Fruit fly (Drosophila melanogaster) whole organism, embryonic: ENCODE measurements around the gene Ptx1.

Experiments used
- Blimp-1 ChIP-seq: fragments of 200-800 bp; sonication (Bioruptor generic); optimal IDR thresholded peaks from 3 replicates; lab custom pipeline; 2018; ENCODE audit warnings: missing biosample characterization, missing genetic modification characterization, mild to moderate bottlenecking, moderate library complexity, missing genetic modification reagents
- CG10267 ChIP-seq: fragments of 200-800 bp; sonication (Bioruptor generic); optimal IDR thresholded peaks from 2 replicates; lab custom pipeline; 2018; ENCODE audit warnings: missing biosample characterization, mild to moderate bottlenecking, missing genetic modification characterization, moderate library complexity
- CG10366 ChIP-seq: fragments of 200-800 bp; sonication (Bioruptor generic); IDR thresholded peaks from 2 replicates; pipeline ENCODE4 v1.3.6; 2022; ENCODE audit warnings: missing biosample characterization, missing genetic modification characterization
- CG10979 ChIP-seq: fragments of 200-800 bp; sonication (Bioruptor generic); optimal IDR thresholded peaks from 2 replicates; lab custom pipeline; 2018; ENCODE audit warnings: missing biosample characterization, mild to moderate bottlenecking, missing genetic modification characterization, moderate library complexity
- CG13424 ChIP-seq: fragments of 200-800 bp; sonication (Bioruptor generic); optimal IDR thresholded peaks from 2 replicates; lab custom pipeline; 2019; ENCODE audit warnings: missing biosample characterization, mild to moderate bottlenecking, missing genetic modification characterization, moderate library complexity
- CG15479 ChIP-seq: fragments of 200-800 bp; sonication (Bioruptor generic); optimal IDR thresholded peaks from 3 replicates; lab custom pipeline; 2019; ENCODE audit warnings: missing biosample characterization, mild to moderate bottlenecking, missing genetic modification characterization, moderate library complexity
- CG15601 ChIP-seq: fragments of 200-800 bp; sonication (Bioruptor generic); optimal IDR thresholded peaks from 3 replicates; lab custom pipeline; 2019; ENCODE audit warnings: missing biosample characterization, mild to moderate bottlenecking, missing genetic modification characterization, moderate library complexity
- CG1602 ChIP-seq: fragments of 200-800 bp; sonication (Bioruptor generic); optimal IDR thresholded peaks from 3 replicates; lab custom pipeline; 2016; ENCODE audit warnings: missing biosample characterization, missing genetic modification characterization
- CG17359 ChIP-seq: fragments of 200-800 bp; sonication (Bioruptor generic); optimal IDR thresholded peaks from 3 replicates; lab custom pipeline; 2018; ENCODE audit warnings: missing biosample characterization, mild to moderate bottlenecking, missing genetic modification characterization, moderate library complexity
- CG18262 ChIP-seq: fragments of 200-800 bp; optimal IDR thresholded peaks from 3 replicates; lab custom pipeline; 2019; ENCODE audit warnings: missing biosample characterization, mild to moderate bottlenecking, missing genetic modification characterization, moderate library complexity
- CG18619 ChIP-seq: fragments of 200-800 bp; sonication (Bioruptor generic); optimal IDR thresholded peaks from 3 replicates; lab custom pipeline; 2017; ENCODE audit warnings: missing biosample characterization, mild to moderate bottlenecking, missing genetic modification characterization
- CG30403 ChIP-seq: fragments of 200-800 bp; sonication (Bioruptor generic); optimal IDR thresholded peaks from 3 replicates; lab custom pipeline; 2016; ENCODE audit warnings: missing biosample characterization, missing genetic modification characterization
- CG31441 ChIP-seq: fragments of 200-800 bp; sonication (Bioruptor generic); IDR thresholded peaks from 2 replicates; pipeline ENCODE4 v1.3.6; 2022; ENCODE audit warnings: missing biosample characterization, missing genetic modification characterization
- CG3407 ChIP-seq: fragments of 200-800 bp; sonication (Bioruptor generic); optimal IDR thresholded peaks from 2 replicates; lab custom pipeline; 2018; ENCODE audit warnings: missing biosample characterization, mild to moderate bottlenecking, missing genetic modification characterization
- CG3726 ChIP-seq: fragments of 200-800 bp; sonication (Bioruptor generic); IDR thresholded peaks from 3 replicates; pipeline ENCODE4, ENCODE4 v1.3.6; 2022; ENCODE audit warnings: missing biosample characterization, missing genetic modification characterization
- CG4360 ChIP-seq: fragments of 200-800 bp; sonication (Bioruptor generic); IDR thresholded peaks from 2 replicates; pipeline ENCODE4 v1.3.6; 2022; ENCODE audit warnings: missing biosample characterization, missing genetic modification characterization
- CG4424 ChIP-seq: fragments of 200-800 bp; sonication (Bioruptor generic); optimal IDR thresholded peaks from 3 replicates; lab custom pipeline; 2016; ENCODE audit warnings: missing biosample characterization, missing genetic modification characterization
- CG5180 ChIP-seq: fragments of 200-800 bp; sonication (Bioruptor generic); optimal IDR thresholded peaks from 3 replicates; lab custom pipeline; 2017; ENCODE audit warnings: missing biosample characterization, missing genetic modification characterization, mild to moderate bottlenecking, moderate library complexity, missing genetic modification reagents
- CG6254 ChIP-seq: fragments of 200-800 bp; sonication (Bioruptor generic); optimal IDR thresholded peaks from 3 replicates; lab custom pipeline; 2017; ENCODE audit warnings: mild to moderate bottlenecking, missing biosample characterization, missing genetic modification reagents, missing genetic modification characterization
- CG8290 ChIP-seq, 3 experiments: fragments of 200-800 bp; sonication (Bioruptor generic); optimal IDR thresholded peaks; 2 replicates each; lab custom pipeline; 2016 to 2019; ENCODE audit warnings: missing biosample characterization in 3 of 3, missing genetic modification characterization in 3 of 3, mild to moderate bottlenecking in 2 of 3, moderate library complexity in 1 of 3
- CG9727 ChIP-seq: fragments of 200-800 bp; sonication (Bioruptor generic); optimal IDR thresholded peaks from 3 replicates; lab custom pipeline; 2017; ENCODE audit warnings: missing biosample characterization, mild to moderate bottlenecking, missing genetic modification characterization
- CG9876 ChIP-seq: fragments of 200-800 bp; sonication (Bioruptor generic); optimal IDR thresholded peaks from 2 replicates; lab custom pipeline; 2016; ENCODE audit warnings: missing biosample characterization, missing genetic modification characterization
- Deaf1 ChIP-seq: fragments of 200-800 bp; optimal IDR thresholded peaks from 3 replicates; lab custom pipeline; 2019; ENCODE audit warnings: missing biosample characterization, mild to moderate bottlenecking, missing genetic modification characterization, moderate library complexity
- H2.0 ChIP-seq: fragments of 200-800 bp; sonication (Bioruptor generic); IDR thresholded peaks from 2 replicates; pipeline ENCODE4 v1.3.6; 2022; ENCODE audit warnings: missing biosample characterization, missing genetic modification characterization
- HLH3B ChIP-seq: fragments of 200-800 bp; sonication (Bioruptor generic); IDR thresholded peaks from 2 replicates; pipeline ENCODE4 v1.3.6; 2022; ENCODE audit warnings: missing biosample characterization, missing genetic modification characterization
- NC2β ChIP-seq: fragments of 200-800 bp; sonication (Bioruptor generic); optimal IDR thresholded peaks from 2 replicates; lab custom pipeline; 2016; ENCODE audit warnings: missing biosample characterization, missing genetic modification characterization
- Ptx1 ChIP-seq: fragments of 200-800 bp; sonication (Bioruptor generic); IDR thresholded peaks from 2 replicates; pipeline ENCODE4 v1.3.6; 2022; ENCODE audit warnings: missing biosample characterization, missing genetic modification characterization
- Sox102F ChIP-seq: fragments of 200-800 bp; sonication (Bioruptor generic); optimal IDR thresholded peaks from 2 replicates; lab custom pipeline; 2018; ENCODE audit warnings: missing biosample characterization, mild to moderate bottlenecking, missing genetic modification characterization, moderate library complexity
- ap ChIP-seq: fragments of 200-800 bp; sonication (Bioruptor generic); IDR thresholded peaks from 2 replicates; pipeline ENCODE4 v1.3.6; 2022; ENCODE audit warnings: missing biosample characterization, missing genetic modification characterization
- az2 ChIP-seq: fragments of 200-800 bp; sonication (Bioruptor generic); optimal IDR thresholded peaks from 3 replicates; lab custom pipeline; 2016; ENCODE audit warnings: missing biosample characterization, missing genetic modification characterization
- bsh ChIP-seq, 2 experiments: fragments of 200-800 bp; sonication (Bioruptor generic); optimal IDR thresholded peaks; 2 replicates each; lab custom pipeline; 2017 to 2018; ENCODE audit warnings: mild to moderate bottlenecking in 2 of 2, missing biosample characterization in 2 of 2, missing genetic modification characterization in 2 of 2, moderate library complexity in 1 of 2
- ci ChIP-seq: fragments of 200-800 bp; sonication (Bioruptor generic); IDR thresholded peaks from 3 replicates; pipeline ENCODE4 v1.3.6; 2022; ENCODE audit warnings: missing biosample characterization, missing genetic modification characterization
- disco-r ChIP-seq: fragments of 200-800 bp; sonication (Bioruptor generic); optimal IDR thresholded peaks from 2 replicates; lab custom pipeline; 2016; ENCODE audit warnings: missing biosample characterization, missing genetic modification characterization
- dysf ChIP-seq: fragments of 200-800 bp; sonication (Bioruptor generic); IDR thresholded peaks from 3 replicates; pipeline ENCODE4 v1.3.6; 2022; ENCODE audit warnings: missing biosample characterization, missing genetic modification characterization
- eve ChIP-seq, 2 experiments: fragments of >200 bp; optimal IDR thresholded peaks; 2 replicates each; lab custom pipeline; 2017; ENCODE audit warnings: missing biosample characterization in 2 of 2, missing genetic modification characterization in 2 of 2
- fd96Cb ChIP-seq: fragments of 200-800 bp; sonication (Bioruptor generic); optimal IDR thresholded peaks from 2 replicates; lab custom pipeline; 2018; ENCODE audit warnings: missing biosample characterization, mild to moderate bottlenecking, missing genetic modification characterization, moderate library complexity
- gem ChIP-seq: fragments of 200-800 bp; sonication (Bioruptor generic); optimal IDR thresholded peaks from 2 replicates; lab custom pipeline; 2019; ENCODE audit warnings: missing biosample characterization, mild to moderate bottlenecking, missing genetic modification characterization, moderate library complexity
- inv ChIP-seq: fragments of 200-800 bp; sonication (Bioruptor generic); IDR thresholded peaks from 2 replicates; pipeline ENCODE4 v1.3.6; 2022; ENCODE audit warnings: missing biosample characterization, missing genetic modification characterization; ENCODE audit not compliant: partially characterized antibody
- jing ChIP-seq: fragments of 200-800 bp; sonication (Bioruptor generic); optimal IDR thresholded peaks from 2 replicates; lab custom pipeline; 2018; ENCODE audit warnings: missing biosample characterization, mild to moderate bottlenecking, missing genetic modification characterization
- kni ChIP-seq: fragments of 200-800 bp; sonication (Bioruptor generic); optimal IDR thresholded peaks from 3 replicates; lab custom pipeline; 2017; ENCODE audit warnings: mild to moderate bottlenecking, missing biosample characterization, missing genetic modification reagents, missing genetic modification characterization
- lola ChIP-seq, 3 experiments: fragments of >200 bp in 2 of 3; fragments of 200-800 bp in 1 of 3; sonication (Bioruptor generic) in 1 of 3; optimal IDR thresholded peaks; 2 replicates each; lab custom pipeline; 2017 to 2019; ENCODE audit warnings: missing biosample characterization in 3 of 3, missing genetic modification characterization in 3 of 3, mild to moderate bottlenecking in 1 of 3, moderate library complexity in 1 of 3
- odd ChIP-seq: fragments of 200-800 bp; sonication (Bioruptor generic); optimal IDR thresholded peaks from 2 replicates; lab custom pipeline; 2017; ENCODE audit warnings: missing biosample characterization, mild to moderate bottlenecking, missing genetic modification characterization
- salm ChIP-seq: fragments of 200-800 bp; sonication (Bioruptor generic); optimal IDR thresholded peaks from 2 replicates; lab custom pipeline; 2018; ENCODE audit warnings: missing biosample characterization, mild to moderate bottlenecking, missing genetic modification characterization
- seq ChIP-seq: fragments of 200-800 bp; sonication (Bioruptor generic); IDR thresholded peaks from 2 replicates; pipeline ENCODE4 v1.3.6; 2022; ENCODE audit warnings: missing biosample characterization, missing genetic modification characterization
- so ChIP-seq: fragments of 200-800 bp; sonication (Bioruptor generic); IDR thresholded peaks from 3 replicates; pipeline ENCODE4 v1.3.6; 2022; ENCODE audit warnings: missing biosample characterization, missing genetic modification characterization
- tin ChIP-seq: fragments of 200-800 bp; sonication (Bioruptor generic); optimal IDR thresholded peaks from 3 replicates; lab custom pipeline; 2016; ENCODE audit warnings: missing biosample characterization, missing genetic modification characterization
- trem ChIP-seq: fragments of 200-800 bp; optimal IDR thresholded peaks from 3 replicates; lab custom pipeline; 2019; ENCODE audit warnings: missing biosample characterization, mild to moderate bottlenecking, missing genetic modification characterization, moderate library complexity
- wek ChIP-seq: fragments of 200-800 bp; sonication (Bioruptor generic); optimal IDR thresholded peaks from 3 replicates; lab custom pipeline; 2018; ENCODE audit warnings: missing biosample characterization, mild to moderate bottlenecking, missing genetic modification characterization, moderate library complexity
- wor ChIP-seq: fragments of 200-800 bp; sonication (Bioruptor generic); IDR thresholded peaks from 2 replicates; pipeline ENCODE4 v1.3.6; 2022; ENCODE audit warnings: missing biosample characterization, missing genetic modification characterization

The Ptx1 gene

dm6 chr3R:30865365-30865770 is 47.2 kb upstream of the Ptx1 start (continued):
- TF ChIP-seq CG8290 (GFP tag; optimal IDR thresholded peaks at IDR 0.05; lab: Kevin White, UChicago) = peak; percentile 0
- no peak for TF ChIP-seq CG8290 (tag; optimal IDR thresholded peaks at IDR 0.05; lab: Kevin White, UChicago)
- TF ChIP-seq salm (tag; lab: Kevin White, UChicago) = no peak
- peak; percentile 2 for TF ChIP-seq CG6254 (GFP tag; lab: Kevin White, UChicago)
- no peak for TF ChIP-seq wek (GFP tag; lab: Kevin White, UChicago)
- peak in 1 of 3 experiments; percentile 66 for TF ChIP-seq lola (GFP tag; optimal IDR thresholded peaks at IDR 0.05; lab: Kevin White, UChicago)
- TF ChIP-seq Blimp-1 (GFP tag; lab: Kevin White, UChicago) = peak; percentile 41
- peak; percentile 41; the same call in 1 of the 2 replicates for TF ChIP-seq Ptx1 (GFP tag; lab: Robert Waterston, UW)
- peak; percentile 42; the same call in 1 of the 2 replicates for TF ChIP-seq CG31441 (GFP tag; lab: Robert Waterston, UW)
- TF ChIP-seq CG4360 (GFP tag; lab: Robert Waterston, UW) = peak; percentile 33; the same call in 1 of the 2 replicates
- peak; percentile 22; the same call in 1 of the 2 replicates for TF ChIP-seq CG10366 (GFP tag; lab: Robert Waterston, UW)
- 0 out of 2 replicates have a peak, but pooled peaks have one; percentile 6 for TF ChIP-seq seq
- TF ChIP-seq CG18619 (GFP tag; lab: Kevin White, UChicago) = peak; percentile 14
- TF ChIP-seq Deaf1 = peak; percentile 21
- TF ChIP-seq CG5180 = no peak
- peak; percentile 14 for TF ChIP-seq CG30403
- TF ChIP-seq bsh (GFP tag; optimal IDR thresholded peaks at IDR 0.05; lab: Kevin White, UChicago) = peak in 1 of 2 experiments; percentile 52
- peak; percentile 0 for TF ChIP-seq az2 (GFP tag; lab: Kevin White, UChicago)
- TF ChIP-seq NC2β (GFP tag; lab: Kevin White, UChicago) = no peak
- peak; percentile 14 for TF ChIP-seq trem (tag; lab: Kevin White, UChicago)
- TF ChIP-seq CG4424 (GFP tag; lab: Kevin White, UChicago) = peak; percentile 17
- TF ChIP-seq CG3407 (GFP tag; lab: Kevin White, UChicago) = peak; percentile 23
- TF ChIP-seq ci = peak; percentile 53; the same call in 1 of the 3 replicates
- no peak for TF ChIP-seq jing (GFP tag; lab: Kevin White, UChicago)
- no peak for TF ChIP-seq inv (GFP tag; lab: Robert Waterston, UW)
- TF ChIP-seq CG9727 = peak; percentile 43
- TF ChIP-seq CG17359 (tag; lab: Kevin White, UChicago) = peak; percentile 3
- TF ChIP-seq disco-r (GFP tag; lab: Kevin White, UChicago) = no peak
- 0 out of 2 replicates have a peak, but pooled peaks have one; percentile 17 for TF ChIP-seq ap
- 0 out of 2 replicates have a peak, but pooled peaks have one; percentile 17 for TF ChIP-seq H2.0
- peak; percentile 39 for TF ChIP-seq fd96Cb (tag; lab: Kevin White, UChicago)
- TF ChIP-seq CG10267 (tag; lab: Kevin White, UChicago) = peak; percentile 38
- TF ChIP-seq CG3726 (GFP tag; lab: Robert Waterston, UW) = no peak
- peak in 1 of 2 experiments; percentile 69 for TF ChIP-seq eve (GFP tag; optimal IDR thresholded peaks at IDR 0.05; lab: Kevin White, UChicago)
- peak; percentile 61; the same call in 1 of the 3 replicates for TF ChIP-seq so (GFP tag; lab: Robert Waterston, UW)
- TF ChIP-seq tin = peak; percentile 24
- peak; percentile 58 for TF ChIP-seq gem (tag; lab: Kevin White, UChicago)
- peak; percentile 45 for TF ChIP-seq HLH3B (GFP tag; lab: Robert Waterston, UW)
- TF ChIP-seq dysf = 0 out of 3 replicates have a peak, but pooled peaks have one; percentile 21
- no peak for TF ChIP-seq CG9876 (GFP tag; lab: Kevin White, UChicago)
- TF ChIP-seq kni (GFP tag; lab: Kevin White, UChicago) = peak; percentile 12
- TF ChIP-seq wor (GFP tag; lab: Robert Waterston, UW) = 0 out of 2 replicates have a peak, but pooled peaks have one; percentile 19
- peak; percentile 6 for TF ChIP-seq Sox102F (GFP tag; lab: Kevin White, UChicago)
- TF ChIP-seq CG13424 (tag; lab: Kevin White, UChicago) = peak; percentile 48
- peak; percentile 55 for TF ChIP-seq CG18262 (tag; lab: Kevin White, UChicago)
- TF ChIP-seq CG15601 = peak; percentile 44
- TF ChIP-seq CG1602 (GFP tag; lab: Kevin White, UChicago) = peak; percentile 10
- peak; percentile 1 for TF ChIP-seq odd (GFP tag; lab: Kevin White, UChicago)
- no peak for TF ChIP-seq CG15479 (GFP tag; lab: Kevin White, UChicago)
- peak; percentile 68 for TF ChIP-seq CG10979
